Fruit fly (Drosophila melanogaster) whole organism, embryonic: ENCODE measurements around the gene RpS5b.

Source experiments
- Aef1 ChIP-seq: fragments of 200-800 bp; sonication (Bioruptor generic); IDR thresholded peaks from 3 replicates; pipeline ENCODE4 v1.3.6; 2022; ENCODE audit warnings: missing biosample characterization, missing genetic modification characterization
- CG10321 ChIP-seq: fragments of 200-800 bp; sonication (Bioruptor generic); IDR thresholded peaks from 2 replicates; pipeline ENCODE4 v1.3.6; 2022; ENCODE audit warnings: missing biosample characterization, missing genetic modification characterization
- CG10543 ChIP-seq: fragments of 200-800 bp; sonication (Bioruptor generic); optimal IDR thresholded peaks from 3 replicates; lab custom pipeline; 2017; ENCODE audit warnings: missing biosample characterization, mild to moderate bottlenecking, missing genetic modification characterization, moderate library complexity
- CG11085 ChIP-seq: fragments of 200-800 bp; sonication (Bioruptor generic); IDR thresholded peaks from 2 replicates; pipeline ENCODE4 v1.3.6; 2022; ENCODE audit warnings: missing biosample characterization, missing genetic modification characterization
- CG12769 ChIP-seq: fragments of 200-800 bp; sonication (Bioruptor generic); optimal IDR thresholded peaks from 2 replicates; lab custom pipeline; 2019; ENCODE audit warnings: missing biosample characterization, mild to moderate bottlenecking, missing genetic modification characterization, moderate library complexity
- CG13296 ChIP-seq: fragments of 200-800 bp; sonication (Bioruptor generic); optimal IDR thresholded peaks from 3 replicates; lab custom pipeline; 2018; ENCODE audit warnings: missing biosample characterization, mild to moderate bottlenecking, missing genetic modification characterization
- CG15269 ChIP-seq: fragments of 200-800 bp; sonication (Bioruptor generic); optimal IDR thresholded peaks from 2 replicates; lab custom pipeline; 2018; ENCODE audit warnings: missing biosample characterization, mild to moderate bottlenecking, missing genetic modification characterization, moderate library complexity
- CG15514 ChIP-seq: fragments of 200-800 bp; sonication (Bioruptor generic); optimal IDR thresholded peaks from 3 replicates; lab custom pipeline; 2017; ENCODE audit warnings: missing biosample characterization, missing genetic modification characterization, mild to moderate bottlenecking, moderate library complexity, missing genetic modification reagents
- CG17829 ChIP-seq: fragments of 200-800 bp; optimal IDR thresholded peaks from 2 replicates; lab custom pipeline; 2019; ENCODE audit warnings: missing biosample characterization, mild to moderate bottlenecking, missing genetic modification characterization, moderate library complexity
- CG18599 ChIP-seq: fragments of 200-800 bp; sonication (Bioruptor generic); optimal IDR thresholded peaks from 3 replicates; lab custom pipeline; 2017; ENCODE audit warnings: missing biosample characterization, missing genetic modification characterization, mild to moderate bottlenecking, moderate library complexity, missing genetic modification reagents
- CG2120 ChIP-seq: fragments of 200-800 bp; sonication (Bioruptor generic); optimal IDR thresholded peaks from 3 replicates; lab custom pipeline; 2016; ENCODE audit warnings: missing biosample characterization, missing genetic modification characterization
- CG2678 ChIP-seq: fragments of 200-800 bp; sonication (Bioruptor generic); optimal IDR thresholded peaks from 3 replicates; lab custom pipeline; 2019; ENCODE audit warnings: missing biosample characterization, mild to moderate bottlenecking, missing genetic modification characterization, moderate library complexity
- CG5953 ChIP-seq: fragments of 200-800 bp; sonication (Bioruptor generic); IDR thresholded peaks from 2 replicates; pipeline ENCODE4 v1.3.6; 2022; ENCODE audit warnings: missing biosample characterization, missing genetic modification characterization
- CG6689 ChIP-seq: fragments of 200-800 bp; sonication (Bioruptor generic); IDR thresholded peaks from 2 replicates; pipeline ENCODE4 v1.3.6; 2022; ENCODE audit warnings: missing biosample characterization, missing genetic modification characterization
- CG6813 ChIP-seq: fragments of 200-800 bp; sonication (Bioruptor generic); optimal IDR thresholded peaks from 2 replicates; lab custom pipeline; 2017; ENCODE audit warnings: missing biosample characterization, missing genetic modification characterization, mild to moderate bottlenecking, moderate library complexity, missing genetic modification reagents
- CG7839 ChIP-seq: fragments of 200-800 bp; sonication (Bioruptor generic); optimal IDR thresholded peaks from 3 replicates; lab custom pipeline; 2018; ENCODE audit warnings: missing biosample characterization, mild to moderate bottlenecking, missing genetic modification characterization, moderate library complexity
- CG8924 ChIP-seq: fragments of 200-800 bp; optimal IDR thresholded peaks from 3 replicates; lab custom pipeline; 2019; ENCODE audit warnings: missing biosample characterization, mild to moderate bottlenecking, missing genetic modification characterization, moderate library complexity
- CG9727 ChIP-seq: fragments of 200-800 bp; sonication (Bioruptor generic); optimal IDR thresholded peaks from 3 replicates; lab custom pipeline; 2017; ENCODE audit warnings: missing biosample characterization, mild to moderate bottlenecking, missing genetic modification characterization
- CG9797 ChIP-seq: fragments of 200-800 bp; sonication (Bioruptor generic); optimal IDR thresholded peaks from 3 replicates; lab custom pipeline; 2018; ENCODE audit warnings: missing biosample characterization, mild to moderate bottlenecking, missing genetic modification characterization
- CG9817 ChIP-seq: fragments of 200-800 bp; sonication (Bioruptor generic); optimal IDR thresholded peaks from 2 replicates; lab custom pipeline; 2018; ENCODE audit warnings: missing biosample characterization, mild to moderate bottlenecking, missing genetic modification characterization, moderate library complexity
- Dip2 ChIP-seq: fragments of 200-800 bp; sonication (Bioruptor generic); IDR thresholded peaks from 2 replicates; pipeline ENCODE4 v1.3.6; 2022; ENCODE audit warnings: missing biosample characterization, missing genetic modification characterization
- Dip3 ChIP-seq: fragments of 200-800 bp; sonication (Bioruptor generic); optimal IDR thresholded peaks from 3 replicates; lab custom pipeline; 2016; ENCODE audit warnings: missing biosample characterization, missing genetic modification characterization
- Dref ChIP-seq: fragments of 200-800 bp; sonication (Bioruptor generic); IDR thresholded peaks from 2 replicates; pipeline ENCODE4 v1.3.6; 2022; ENCODE audit warnings: missing biosample characterization, missing genetic modification characterization
- E2f2 ChIP-seq: fragments of 200-800 bp; sonication (Bioruptor generic); IDR thresholded peaks from 2 replicates; pipeline ENCODE4 v1.3.6; 2022; ENCODE audit warnings: missing biosample characterization, missing genetic modification characterization
- Fer2 ChIP-seq: fragments of 200-800 bp; sonication (Bioruptor generic); optimal IDR thresholded peaks from 2 replicates; lab custom pipeline; 2018; ENCODE audit warnings: missing biosample characterization, mild to moderate bottlenecking, missing genetic modification characterization, moderate library complexity
- Fer3 ChIP-seq: fragments of 200-800 bp; sonication (Bioruptor generic); optimal IDR thresholded peaks from 2 replicates; lab custom pipeline; 2018; ENCODE audit warnings: missing biosample characterization, mild to moderate bottlenecking, missing genetic modification characterization, moderate library complexity
- Gsc ChIP-seq: fragments of 200-800 bp; sonication (Bioruptor generic); IDR thresholded peaks from 2 replicates; pipeline ENCODE4 v1.3.6; 2022; ENCODE audit warnings: missing biosample characterization, missing genetic modification characterization
- HLH54F ChIP-seq: fragments of 200-800 bp; sonication (Bioruptor generic); optimal IDR thresholded peaks from 3 replicates; lab custom pipeline; 2016; ENCODE audit warnings: missing biosample characterization, missing genetic modification characterization
- Med ChIP-seq: fragments of 200-800 bp; sonication (Bioruptor generic); peaks from one replicate; lab custom pipeline; 2016; ENCODE audit warnings: missing biosample characterization, missing genetic modification characterization, mild to moderate bottlenecking, inconsistent platforms, moderate library complexity
- PHDP ChIP-seq: fragments of 200-800 bp; sonication (Bioruptor generic); optimal IDR thresholded peaks from 3 replicates; lab custom pipeline; 2018; ENCODE audit warnings: missing biosample characterization, mild to moderate bottlenecking, missing genetic modification characterization, moderate library complexity
- Pdp1 ChIP-seq, 2 experiments: fragments of 200-800 bp; sonication (Bioruptor generic); optimal IDR thresholded peaks; 3 replicates each; lab custom pipeline; 2016; ENCODE audit warnings: missing biosample characterization in 2 of 2, missing genetic modification characterization in 2 of 2, mild to moderate bottlenecking in 1 of 2, moderate library complexity in 1 of 2
- Rfx ChIP-seq: fragments of 200-800 bp; sonication (Bioruptor generic); IDR thresholded peaks from 2 replicates; pipeline ENCODE4 v1.3.6; 2022; ENCODE audit warnings: missing biosample characterization, missing genetic modification characterization
- Stat92E ChIP-seq, 3 experiments: fragments of >200 bp in 2 of 3; fragments of 200-800 bp in 1 of 3; sonication (Bioruptor generic) in 1 of 3; optimal IDR thresholded peaks; 2 replicates each; lab custom pipeline; 2017 to 2019; ENCODE audit warnings: missing biosample characterization in 3 of 3, missing genetic modification characterization in 3 of 3, mild to moderate bottlenecking in 1 of 3, moderate library complexity in 1 of 3
- amos ChIP-seq: fragments of 200-800 bp; sonication (Bioruptor generic); IDR thresholded peaks from 2 replicates; pipeline ENCODE4 v1.3.6; 2022; ENCODE audit warnings: missing biosample characterization, missing genetic modification characterization; ENCODE audit not compliant: partially characterized antibody
- ato ChIP-seq: fragments of 200-800 bp; sonication (Bioruptor generic); IDR thresholded peaks from 2 replicates; pipeline ENCODE4 v1.3.6; 2022; ENCODE audit warnings: missing biosample characterization, missing genetic modification characterization; ENCODE audit not compliant: partially characterized antibody
- chn ChIP-seq: fragments of 200-800 bp; sonication (Bioruptor generic); optimal IDR thresholded peaks from 2 replicates; lab custom pipeline; 2016; ENCODE audit warnings: missing biosample characterization, missing genetic modification characterization
- corto ChIP-seq: fragments of 200-800 bp; sonication (Bioruptor generic); optimal IDR thresholded peaks from 2 replicates; lab custom pipeline; 2016; ENCODE audit warnings: missing biosample characterization, mild to moderate bottlenecking, missing genetic modification characterization, moderate library complexity
- dmrt99B ChIP-seq: fragments of 200-800 bp; sonication (Bioruptor generic); optimal IDR thresholded peaks from 2 replicates; lab custom pipeline; 2018; ENCODE audit warnings: missing biosample characterization, mild to moderate bottlenecking, missing genetic modification characterization, moderate library complexity
- gce ChIP-seq: fragments of 200-800 bp; sonication (Bioruptor generic); IDR thresholded peaks from 3 replicates; pipeline ENCODE4 v1.3.6; 2022; ENCODE audit warnings: missing biosample characterization, missing genetic modification characterization
- nom ChIP-seq: fragments of 200-800 bp; sonication (Bioruptor generic); optimal IDR thresholded peaks from 2 replicates; lab custom pipeline; 2017; ENCODE audit warnings: missing biosample characterization, missing genetic modification characterization, mild to moderate bottlenecking, moderate library complexity, missing genetic modification reagents
- phol ChIP-seq: fragments of 200-800 bp; sonication (Bioruptor generic); optimal IDR thresholded peaks from 3 replicates; lab custom pipeline; 2018; ENCODE audit warnings: missing biosample characterization, mild to moderate bottlenecking, missing genetic modification characterization, moderate library complexity
- row ChIP-seq: fragments of 200-800 bp; sonication (Bioruptor generic); IDR thresholded peaks from 3 replicates; pipeline ENCODE4 v1.3.6; 2022; ENCODE audit warnings: missing biosample characterization, missing genetic modification characterization
- sens ChIP-seq: fragments of 200-800 bp; sonication (Bioruptor generic); peaks from one replicate; lab custom pipeline; 2016; ENCODE audit warnings: missing biosample characterization, missing genetic modification characterization
- sob ChIP-seq: fragments of 200-800 bp; sonication (Bioruptor generic); IDR thresholded peaks from 2 replicates; pipeline ENCODE4 v1.3.6; 2022; ENCODE audit warnings: missing biosample characterization, missing genetic modification characterization
- tio ChIP-seq: fragments of 200-800 bp; sonication (Bioruptor generic); optimal IDR thresholded peaks from 2 replicates; lab custom pipeline; 2017; ENCODE audit warnings: missing biosample characterization, missing genetic modification characterization, inconsistent platforms

The RpS5b gene

dm6 chr3R:14901408-14902352 is at the start of gene RpS5b (continued):
- TF ChIP-seq CG10321: no peak
- no peak for TF ChIP-seq chn
- peak; percentile 43 for TF ChIP-seq nom
- no peak for TF ChIP-seq Gsc (GFP tag; lab: Robert Waterston, UW)
- no peak for TF ChIP-seq CG9797 (GFP tag; lab: Kevin White, UChicago)
- TF ChIP-seq Pdp1 (GFP tag; optimal IDR thresholded peaks at IDR 0.05; lab: Kevin White, UChicago): peak in 1 of 2 experiments; percentile 25
- TF ChIP-seq Fer3 (tag; lab: Kevin White, UChicago): peak; percentile 3
- TF ChIP-seq CG11085: no peak
- no peak for TF ChIP-seq Aef1 (GFP tag; lab: Robert Waterston, UW)
- TF ChIP-seq Dref (GFP tag; lab: Robert Waterston, UW): 0 out of 2 replicates have a peak, but pooled peaks have one; percentile 27
- TF ChIP-seq PHDP: no peak
- TF ChIP-seq CG15514: peak; percentile 65
- TF ChIP-seq Med: peak; percentile 53
- no peak for TF ChIP-seq CG17829
- peak; percentile 86 for TF ChIP-seq E2f2 (GFP tag; lab: Robert Waterston, UW)
- no peak for TF ChIP-seq amos (GFP tag; lab: Robert Waterston, UW)
- TF ChIP-seq phol (tag; lab: Kevin White, UChicago): peak; percentile 75
- TF ChIP-seq CG12769 (tag; lab: Kevin White, UChicago): no peak
- TF ChIP-seq sob (GFP tag; lab: Robert Waterston, UW): 0 out of 2 replicates have a peak, but pooled peaks have one; percentile 12
- no peak for TF ChIP-seq gce (GFP tag; lab: Robert Waterston, UW)
- peak; percentile 34; the same call in 1 of the 2 replicates for TF ChIP-seq Rfx (GFP tag; lab: Robert Waterston, UW)
- no peak for TF ChIP-seq CG2678
- TF ChIP-seq CG5953 (GFP tag; lab: Robert Waterston, UW): no peak
- TF ChIP-seq CG8924 (tag; lab: Kevin White, UChicago): no peak
- TF ChIP-seq sens (GFP tag; lab: Kevin White, UChicago): peak; percentile 65

- TF ChIP-seq corto (GFP tag; lab: Kevin White, UChicago): no peak
- TF ChIP-seq Dip3: no peak
- peak; percentile 32 for TF ChIP-seq CG15269
- TF ChIP-seq CG2120 (GFP tag; lab: Kevin White, UChicago): peak; percentile 17
- TF ChIP-seq dmrt99B (tag; lab: Kevin White, UChicago): peak; percentile 56
- TF ChIP-seq Fer3 (tag; lab: Kevin White, UChicago): peak; percentile 11
- TF ChIP-seq CG6813 (GFP tag; lab: Kevin White, UChicago): no peak
- TF ChIP-seq HLH54F (GFP tag; lab: Kevin White, UChicago): no peak
- peak; percentile 9 for TF ChIP-seq tio (GFP tag; lab: Kevin White, UChicago)
- TF ChIP-seq Fer2 (tag; lab: Kevin White, UChicago): peak; percentile 8
- TF ChIP-seq CG9727 (GFP tag; lab: Kevin White, UChicago): no peak
- no peak for TF ChIP-seq ato (GFP tag; lab: Robert Waterston, UW)
- TF ChIP-seq CG13296: no peak
- peak; percentile 56 for TF ChIP-seq CG7839 (tag; lab: Kevin White, UChicago)
- TF ChIP-seq CG18599 (GFP tag; lab: Kevin White, UChicago): peak; percentile 20
- no peak for TF ChIP-seq Stat92E (GFP tag; optimal IDR thresholded peaks at IDR 0.05; lab: Kevin White, UChicago)
- no peak for TF ChIP-seq Dip2 (GFP tag; lab: Robert Waterston, UW)
- peak; percentile 18 for TF ChIP-seq CG9817 (tag; lab: Kevin White, UChicago)
- TF ChIP-seq CG10543: peak; percentile 40
- TF ChIP-seq row: no peak; the same call in 2 of the 3 replicates
- 0 out of 2 replicates have a peak, but pooled peaks have one; percentile 23 for TF ChIP-seq CG6689 (GFP tag; lab: Robert Waterston, UW)
- TF ChIP-seq Aef1 (GFP tag; lab: Robert Waterston, UW): no peak
Observed at dm6 chr3R:14917927-14918829, 16.8 kb upstream of the RpS5b start, which contains the start of gene Sdr. Sdr (plus strand) TSS chr3R:14918628.
